Fruit fly (Drosophila melanogaster): Measurements from ENCODE around the gene CG18754.

CG18754 gene

DNA sequence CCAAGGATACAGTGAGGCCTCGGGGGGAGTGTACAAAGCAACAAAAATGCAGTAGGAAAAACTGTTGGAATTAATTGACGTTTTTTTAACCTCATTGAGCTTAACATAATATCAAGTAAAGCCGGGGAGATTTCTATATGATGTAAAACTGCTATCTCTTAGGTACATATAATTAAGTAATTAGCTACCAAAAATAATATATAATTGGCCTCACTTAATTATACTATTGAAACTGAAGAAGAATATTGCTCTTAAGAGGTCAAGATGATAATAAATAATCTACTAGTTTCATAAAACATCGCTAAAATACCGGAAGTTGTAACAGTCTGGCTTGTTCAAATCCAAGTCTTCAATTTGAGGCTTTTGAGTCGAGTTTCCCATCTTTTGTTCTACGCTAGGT, 16.4 kb upstream of the CG18754 start:
- TF ChIP-seq CG17801 (GFP tag; optimal IDR thresholded peaks at IDR 0.05; ENCODE audit: partially characterized antibody) = no peak

DNA sequence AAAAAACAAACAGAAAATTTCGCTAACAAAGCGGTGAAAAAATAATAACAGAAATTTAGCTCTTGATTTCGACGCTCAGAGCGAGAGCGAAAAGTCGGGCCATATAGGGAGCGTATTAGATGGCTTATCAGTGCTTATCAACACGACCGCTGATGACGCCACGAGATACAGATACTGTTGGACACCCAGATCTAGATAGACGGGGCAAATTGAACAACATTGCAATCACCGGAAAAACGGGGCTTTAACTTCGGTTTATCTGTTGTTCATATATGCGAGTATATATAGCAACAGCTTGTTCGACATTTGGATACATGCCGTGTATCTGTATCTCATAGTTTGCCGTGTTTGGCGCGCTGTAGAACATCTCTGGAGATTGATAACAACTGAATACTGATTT, 15.3 kb upstream of the CG18754 start:
- no peak for TF ChIP-seq CG17801 (GFP tag; optimal IDR thresholded peaks at IDR 0.05; ENCODE audit: partially characterized antibody)

- peak; percentile 98 for TF ChIP-seq CG17801 (GFP tag; optimal IDR thresholded peaks at IDR 0.05; ENCODE audit: partially characterized antibody)
These were observed 14.2 kb upstream of the CG18754 start, which contains the start of gene CG31145 for dm6 chr3R:23669401-23670216. CG31145 (minus strand) TSS chr3R:23669659.

- no peak for TF ChIP-seq CG17801 (GFP tag; optimal IDR thresholded peaks at IDR 0.05; ENCODE audit: partially characterized antibody)
These were observed 10.8 kb upstream of the CG18754 start for dm6 chr3R:23673084-23673483.

- TF ChIP-seq CG17801 (GFP tag; optimal IDR thresholded peaks at IDR 0.05; ENCODE audit: partially characterized antibody) = no peak
These were observed 9.5 kb upstream of the CG18754 start for dm6 chr3R:23674369-23674768.

DNA sequence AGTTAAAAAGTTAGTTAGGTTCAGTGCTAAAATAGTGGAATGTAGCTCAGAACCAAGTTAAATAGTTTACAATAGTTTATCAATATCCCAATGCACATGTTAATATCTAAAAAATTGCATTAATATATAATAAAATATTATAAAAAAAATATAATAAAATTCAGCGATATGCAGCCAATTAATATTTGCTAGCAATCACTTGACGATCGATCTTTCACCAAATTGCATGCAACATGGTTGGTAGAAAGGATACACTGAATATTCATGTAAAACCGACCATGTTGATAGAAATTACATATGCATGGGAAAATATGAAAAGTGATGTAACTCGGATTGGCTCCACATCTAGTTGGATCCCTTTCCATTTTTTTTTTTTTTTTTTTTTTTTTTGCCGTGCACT, 8.2 kb upstream of the CG18754 start:
- no peak for TF ChIP-seq CG17801 (GFP tag; optimal IDR thresholded peaks at IDR 0.05; ENCODE audit: partially characterized antibody)

dm6 chr3R:23677058-23677457, 6.8 kb upstream of the CG18754 start, which contains the start of gene GILT3:
GILT3 (plus strand) TSS chr3R:23677358.
- TF ChIP-seq CG17801 (GFP tag; optimal IDR thresholded peaks at IDR 0.05; ENCODE audit: partially characterized antibody) = no peak

dm6 chr3R:23678349-23679193, 5.3 kb upstream of the CG18754 start, which contains the start of gene GILT2:
GILT2 (plus strand) TSS chr3R:23678895.
- peak; percentile 97 for TF ChIP-seq CG17801 (GFP tag; optimal IDR thresholded peaks at IDR 0.05; ENCODE audit: partially characterized antibody)

dm6 chr3R:23679911-23680336, 3.9 kb upstream of the CG18754 start, which contains the start of gene eIF3d1:
eIF3d1 (plus strand) TSS chr3R:23680039.
- peak; percentile 0 for TF ChIP-seq CG17801 (GFP tag; optimal IDR thresholded peaks at IDR 0.05; ENCODE audit: partially characterized antibody)

DNA sequence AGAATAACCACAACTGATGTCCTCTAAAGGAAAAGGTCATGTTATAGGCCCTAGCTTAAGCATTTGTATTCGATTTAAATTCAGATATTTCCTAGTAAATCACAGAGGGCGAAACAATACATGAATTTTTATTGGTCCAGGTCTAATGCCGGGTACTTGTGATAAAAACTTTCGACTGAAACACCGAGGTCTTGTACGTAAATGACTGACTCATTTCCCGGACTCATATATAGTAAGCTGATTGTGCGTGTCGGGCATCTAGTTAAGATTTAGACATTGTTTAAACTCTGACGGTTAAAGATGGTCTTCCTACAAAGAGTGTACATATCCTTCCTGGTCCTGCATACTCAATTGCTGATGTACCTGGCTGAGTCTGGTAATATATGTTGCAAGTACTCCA, 1.7 kb upstream of the CG18754 start, which contains the start of gene CG16710:
Gene CG16710, plus strand, starts transcription at position 301 of the 400 bp plus-strand sequence.
- TF ChIP-seq CG17801 (GFP tag; optimal IDR thresholded peaks at IDR 0.05; ENCODE audit: partially characterized antibody) = no peak

DNA sequence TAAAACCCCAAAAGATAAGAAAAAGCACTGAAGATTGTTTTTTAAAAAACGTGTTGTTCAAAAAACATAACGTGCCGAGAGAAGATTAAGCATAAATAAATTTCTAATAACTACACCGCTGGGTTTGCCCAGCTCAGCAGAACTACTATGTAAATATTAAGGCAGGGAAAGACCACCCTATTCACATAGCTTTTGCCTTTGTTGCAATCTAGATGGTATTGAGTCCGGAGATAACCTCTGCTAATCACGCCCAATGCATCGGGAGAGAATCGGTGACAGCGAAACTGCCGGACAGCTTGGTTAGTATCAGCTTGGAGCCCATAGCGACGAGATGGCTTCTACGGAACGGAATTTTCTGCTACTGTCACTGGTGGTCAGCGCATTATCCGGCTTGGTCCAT, 2.1 kb downstream of the CG18754 start, which contains the start of gene SPE:
Gene SPE, plus strand, starts transcription at position 301 of the 400 bp plus-strand sequence.
- TF ChIP-seq CG17801 (GFP tag; optimal IDR thresholded peaks at IDR 0.05; ENCODE audit: partially characterized antibody) = no peak

dm6 chr3R:23686924-23687323, 3.1 kb downstream of the CG18754 start:
- no peak for TF ChIP-seq CG17801 (GFP tag; optimal IDR thresholded peaks at IDR 0.05; ENCODE audit: partially characterized antibody)

dm6 chr3R:23694579-23695033, 10.7 kb downstream of the CG18754 start, which contains the start of gene CG10254:
CG10254 (minus strand) TSS chr3R:23694983.
- TF ChIP-seq CG17801 (GFP tag; optimal IDR thresholded peaks at IDR 0.05; ENCODE audit: partially characterized antibody) = no peak

DNA sequence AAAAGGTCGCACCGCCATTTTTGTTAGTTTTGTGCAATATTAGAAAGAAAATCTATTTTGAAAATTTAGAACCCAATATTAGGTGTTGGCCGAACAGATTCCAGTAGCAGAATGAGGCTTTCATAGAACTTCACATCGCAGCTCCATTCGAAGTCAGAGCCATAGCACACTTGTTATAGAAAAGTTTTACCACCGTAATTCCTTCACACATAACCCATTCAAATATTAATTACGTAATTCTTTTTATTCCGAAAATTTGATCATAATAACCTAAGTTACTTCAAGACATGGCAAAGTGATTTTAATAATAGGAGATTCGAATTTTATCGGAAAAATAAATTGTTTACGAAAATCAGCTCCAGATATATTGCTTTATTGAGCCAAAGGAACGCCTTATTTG, 12.3 kb downstream of the CG18754 start, which contains the start of gene CG10252:
Gene CG10252, minus strand, starts transcription at position 101 of the 400 bp plus-strand sequence.
- no peak for TF ChIP-seq CG17801 (GFP tag; optimal IDR thresholded peaks at IDR 0.05; ENCODE audit: partially characterized antibody)

- TF ChIP-seq CG17801 (GFP tag; optimal IDR thresholded peaks at IDR 0.05; ENCODE audit: partially characterized antibody) = no peak
These were observed 15.0 kb downstream of the CG18754 start, which contains the start of gene prt for dm6 chr3R:23698835-23699234. prt (minus strand) TSS chr3R:23699027.
